Worm (Caenorhabditis elegans) whole organism, late embryonic: ENCODE measurements around the gene Y38E10A.1.

ENCODE experiments used
- F13H6.1 ChIP-seq: sonication (generic microtip); optimal IDR thresholded peaks from 2 replicates; lab custom pipeline; 2016; ENCODE audit warnings: missing genetic modification characterization, missing compliant biosample characterization
- K02D7.2 ChIP-seq: sonication (generic microtip); optimal IDR thresholded peaks from 2 replicates; lab custom pipeline; 2017; ENCODE audit warnings: mild to moderate bottlenecking, missing genetic modification characterization, missing compliant biosample characterization
- Y22D7AL.16 ChIP-seq: sonication (generic microtip); optimal IDR thresholded peaks from 2 replicates; lab custom pipeline; 2016; ENCODE audit warnings: missing genetic modification characterization, missing compliant biosample characterization
- ama-1 ChIP-seq: fragments of 150-350 bp; optimal IDR thresholded peaks from 2 replicates; lab custom pipeline; 2014
- ceh-19 ChIP-seq: fragments of 200-800 bp; sonication (Bioruptor generic); optimal IDR thresholded peaks from 2 replicates; lab custom pipeline; 2018; ENCODE audit warnings: mild to moderate bottlenecking, missing genetic modification characterization, missing compliant biosample characterization
- ceh-48 ChIP-seq: sonication (generic microtip); optimal IDR thresholded peaks from 2 replicates; lab custom pipeline; 2016; ENCODE audit warnings: missing genetic modification characterization, inconsistent platforms, missing compliant biosample characterization
- dmd-4 ChIP-seq: sonication (generic microtip); optimal IDR thresholded peaks from 2 replicates; lab custom pipeline; 2016; ENCODE audit warnings: borderline replicate concordance, missing genetic modification characterization, missing compliant biosample characterization
- elt-2 ChIP-seq: sonication (generic microtip); optimal IDR thresholded peaks from 2 replicates; lab custom pipeline; 2016; ENCODE audit warnings: missing genetic modification reagents, missing genetic modification characterization, missing compliant biosample characterization
- fkh-10 ChIP-seq: fragments of 150-350 bp; optimal IDR thresholded peaks from 2 replicates; lab custom pipeline; 2014; ENCODE audit warnings: missing biosample characterization, missing genetic modification reagents, missing genetic modification characterization
- nfya-1 ChIP-seq: sonication (generic microtip); optimal IDR thresholded peaks from 2 replicates; lab custom pipeline; 2017; ENCODE audit warnings: missing genetic modification characterization, mild to moderate bottlenecking, missing compliant biosample characterization, antibody characterized with exemption, moderate library complexity
- pha-4 ChIP-seq: fragments of 150-350 bp; optimal IDR thresholded peaks from 2 replicates; lab custom pipeline; 2018; ENCODE audit warnings: missing biosample characterization, missing genetic modification reagents, missing genetic modification characterization
- pros-1 ChIP-seq: fragments of 150-350 bp; optimal IDR thresholded peaks from 2 replicates; lab custom pipeline; 2014; ENCODE audit warnings: missing biosample characterization, missing genetic modification reagents, missing genetic modification characterization
- rnt-1 ChIP-seq: sonication (generic microtip); optimal IDR thresholded peaks from 2 replicates; lab custom pipeline; 2016; ENCODE audit warnings: missing genetic modification characterization, missing compliant biosample characterization

DNA sequence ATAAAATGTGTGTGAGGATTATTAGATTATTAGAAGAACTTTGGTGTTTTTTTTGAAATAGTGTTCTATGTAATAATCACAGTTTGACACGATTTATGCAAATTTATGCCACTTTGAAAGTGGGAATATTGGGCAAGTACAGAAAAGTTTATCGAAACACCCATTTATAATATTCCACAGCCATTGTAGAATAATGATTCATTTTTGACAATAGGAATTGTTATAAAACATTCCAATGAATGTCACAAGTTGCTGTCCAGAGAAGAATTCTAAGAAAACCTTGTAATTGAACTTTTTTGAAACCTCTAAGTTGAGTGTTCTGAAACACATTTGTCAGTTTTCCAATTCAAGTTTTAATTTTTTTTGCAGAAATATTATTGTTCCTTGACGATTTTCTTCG, 41.8 kb upstream of the Y38E10A.1 start, which contains the start of gene nspe-4:
- TF ChIP-seq pros-1 (tag; lab: Kevin White, UChicago) = no peak
- no peak for TF ChIP-seq ceh-19 (GFP tag; lab: Kevin White, UChicago)
- no peak for TF ChIP-seq elt-2 (tag; lab: Kevin White, UChicago)
- no peak for TF ChIP-seq ceh-48
- no peak for TF ChIP-seq pha-4 (tag; lab: Kevin White, UChicago)
- no peak for TF ChIP-seq rnt-1 (tag; lab: Kevin White, UChicago)
- no peak for TF ChIP-seq fkh-10 (GFP tag; lab: Kevin White, UChicago)
- TF ChIP-seq ama-1 (lab: Kevin White, UChicago) = no peak
- TF ChIP-seq nfya-1 (tag; lab: Kevin White, UChicago) = no peak
- TF ChIP-seq F13H6.1 (tag; lab: Kevin White, UChicago) = no peak
- no peak for TF ChIP-seq dmd-4 (tag; lab: Kevin White, UChicago)
- TF ChIP-seq Y22D7AL.16 (tag; lab: Kevin White, UChicago) = no peak
- no peak for TF ChIP-seq K02D7.2 (tag; lab: Kevin White, UChicago)
